Worm (Caenorhabditis elegans) whole organism, L1 larva: ENCODE measurements around the gene aqp-2.

Experiments
- ama-1 ChIP-seq: fragments of 150-350 bp; optimal IDR thresholded peaks from 2 replicates; lab custom pipeline; 2014
- hpl-2 ChIP-seq: fragments of 150-350 bp; optimal IDR thresholded peaks from 2 replicates; lab custom pipeline; 2014; ENCODE audit warnings: missing biosample characterization, missing genetic modification reagents, missing genetic modification characterization
- nhr-11 ChIP-seq: fragments of 150-350 bp; optimal IDR thresholded peaks from 2 replicates; lab custom pipeline; 2014; ENCODE audit warnings: missing biosample characterization, missing genetic modification characterization
- nhr-19 ChIP-seq: fragments of 200-800 bp; sonication (Bioruptor generic); conservative IDR thresholded peaks from 2 replicates; pipeline ENCODE4 v1.3.6; 2022; ENCODE audit warnings: missing genetic modification characterization, missing compliant biosample characterization

DNA sequence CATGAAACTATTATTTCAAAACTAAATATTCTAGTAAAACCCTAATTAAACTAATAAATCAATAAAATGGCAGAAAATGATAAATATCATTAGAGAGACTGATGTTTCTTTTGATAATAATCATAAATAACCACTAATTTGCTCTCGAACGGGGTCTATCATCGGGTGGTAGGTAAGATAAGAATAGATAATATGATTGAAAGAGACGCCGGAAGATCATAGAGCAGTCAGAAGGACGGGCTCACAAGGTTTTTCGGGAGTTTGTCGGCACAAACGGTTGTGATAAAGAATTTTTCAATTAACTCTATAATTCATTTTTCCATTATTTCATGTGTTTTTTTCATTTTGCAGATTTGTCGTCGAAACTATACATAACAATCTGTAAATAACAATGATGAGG is 39.3 kb upstream of the aqp-2 start:
- no peak for TF ChIP-seq hpl-2 (GFP tag; lab: Kevin White, UChicago)
- TF ChIP-seq ama-1 (lab: Kevin White, UChicago): no peak
- TF ChIP-seq nhr-19 (GFP tag; lab: Robert Waterston, UW): no peak
- TF ChIP-seq nhr-11 (tag; lab: Kevin White, UChicago): no peak
